ENCODE assay signal across 5 worm cellular contexts in the genomic region with DNA sequence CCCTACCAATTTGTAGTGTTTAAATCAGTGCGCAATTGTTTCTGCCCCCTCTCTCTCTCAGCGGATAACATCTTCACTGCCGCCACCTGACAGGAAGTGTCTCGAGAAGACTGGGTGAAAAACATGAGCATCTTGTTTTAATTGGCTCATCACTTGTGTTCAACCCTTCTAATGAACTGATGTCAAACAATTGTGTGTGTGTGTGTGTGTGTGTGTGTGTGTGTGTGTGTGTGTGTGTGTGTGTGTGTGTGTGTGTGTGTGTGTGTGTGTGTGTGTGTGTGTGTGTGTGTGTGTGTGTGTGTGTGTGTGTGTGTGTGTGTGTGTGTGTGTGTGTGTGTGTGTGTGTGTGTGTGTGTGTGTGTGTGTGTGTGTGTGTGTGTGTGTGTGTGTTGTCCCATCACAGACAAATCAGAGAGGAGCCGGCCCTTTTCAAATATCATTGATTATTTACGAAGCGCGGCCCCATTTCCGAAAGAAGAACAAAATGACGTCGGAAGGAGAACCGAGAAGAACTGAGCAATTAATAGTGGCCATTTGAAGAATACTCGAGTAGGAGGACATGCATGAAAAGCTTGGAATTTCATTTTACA.
TF ChIP-seq lines count a peak whose summit lies in the region.

No protein-coding gene starts in this region.

TF ChIP-seq in whole organism, L1 larva, 84 proteins besides CTCF, POLR2A, EP300 and RAD21:
- TF ChIP-seq unc-86 (tag; optimal IDR thresholded peaks at IDR 0.05; lab: Kevin White, UChicago) (peak; percentile 29), lin-14 (GFP tag; optimal IDR thresholded peaks at IDR 0.05; lab: Kevin White, UChicago) (peak; percentile 28)

TF ChIP-seq in whole organism, early embryonic, 17 proteins besides CTCF, POLR2A, EP300 and RAD21:
- peak; percentile 50 for TF ChIP-seq hmbx-1 (tag; optimal IDR thresholded peaks at IDR 0.05; lab: Kevin White, UChicago)
- peak; percentile 7 for TF ChIP-seq ceh-36 (tag; optimal IDR thresholded peaks at IDR 0.05; lab: Kevin White, UChicago)

TF ChIP-seq in whole organism, late embryonic, 69 proteins besides CTCF, POLR2A, EP300 and RAD21:
- TF ChIP-seq ceh-19 (GFP tag; optimal IDR thresholded peaks at IDR 0.05; lab: Kevin White, UChicago) (peak; percentile 80), K02D7.2 (tag; optimal IDR thresholded peaks at IDR 0.05; lab: Kevin White, UChicago) (peak; percentile 64), lin-11 (tag; optimal IDR thresholded peaks at IDR 0.05; lab: Kevin White, UChicago) (peak; percentile 30), pha-2 (tag; optimal IDR thresholded peaks at IDR 0.05; lab: Kevin White, UChicago) (peak; percentile 65), pat-9 (tag; optimal IDR thresholded peaks at IDR 0.05; lab: Kevin White, UChicago) (peak; percentile 22), ceh-6 (GFP tag; optimal IDR thresholded peaks at IDR 0.05; lab: Kevin White, UChicago) (peak; percentile 52), C38D4.7 (GFP tag; optimal IDR thresholded peaks at IDR 0.05; lab: Kevin White, UChicago) (peak; percentile 47), ttx-3 (tag; optimal IDR thresholded peaks at IDR 0.05; lab: Kevin White, UChicago) (peak; percentile 9), gmeb-2 (tag; optimal IDR thresholded peaks at IDR 0.05; lab: Kevin White, UChicago) (peak; percentile 39), che-1 (tag; optimal IDR thresholded peaks at IDR 0.05; lab: Kevin White, UChicago) (peak; percentile 14)

TF ChIP-seq in whole organism, mixed stage, embryonic, 35 proteins besides CTCF, POLR2A, EP300 and RAD21:
- TF ChIP-seq ham-2 (GFP tag; optimal IDR thresholded peaks at IDR 0.05; lab: Kevin White, UChicago) (peak; percentile 11), ceh-43 (GFP tag; optimal IDR thresholded peaks at IDR 0.05; lab: Kevin White, UChicago) (peak; percentile 31), sptf-1 (tag; optimal IDR thresholded peaks at IDR 0.05; lab: Kevin White, UChicago) (peak; percentile 79), bed-3 (GFP tag; optimal IDR thresholded peaks at IDR 0.05; lab: Kevin White, UChicago) (peak; percentile 28), drap-1 (GFP tag; optimal IDR thresholded peaks at IDR 0.05; lab: Kevin White, UChicago) (peak; percentile 60), hlh-1 (tag; optimal IDR thresholded peaks at IDR 0.05; lab: Kevin White, UChicago) (peak; percentile 57), ceh-83 (GFP tag; optimal IDR thresholded peaks at IDR 0.05; lab: Kevin White, UChicago) (peak; percentile 73), M03D4.4 (tag; optimal IDR thresholded peaks at IDR 0.05; lab: Kevin White, UChicago) (peak; percentile 65), flh-1 (GFP tag; optimal IDR thresholded peaks at IDR 0.05; lab: Kevin White, UChicago) (peak; percentile 44), mls-2 (tag; optimal IDR thresholded peaks at IDR 0.05; lab: Kevin White, UChicago) (peak; percentile 74), sem-2 (GFP tag; optimal IDR thresholded peaks at IDR 0.05; lab: Kevin White, UChicago) (peak; percentile 31), lin-32 (GFP tag; optimal IDR thresholded peaks at IDR 0.05; lab: Kevin White, UChicago) (peak; percentile 44), cnd-1 (tag; optimal IDR thresholded peaks at IDR 0.05; lab: Kevin White, UChicago) (peak; percentile 72)

TF ChIP-seq in whole organism, young adult, 124 proteins besides CTCF, POLR2A, EP300 and RAD21:
- peak; percentile 11 for TF ChIP-seq attf-5 (GFP tag; optimal IDR thresholded peaks at IDR 0.05; lab: Kevin White, UChicago)
- TF ChIP-seq lin-54 (GFP tag; optimal IDR thresholded peaks at IDR 0.05; lab: Kevin White, UChicago), result peak; percentile 1
- peak; percentile 9 for TF ChIP-seq lsl-1 (GFP tag; optimal IDR thresholded peaks at IDR 0.05; lab: Kevin White, UChicago)
- peak; percentile 12 for TF ChIP-seq ztf-22 (GFP tag; optimal IDR thresholded peaks at IDR 0.05; lab: Kevin White, UChicago)
- 0 out of 2 replicates have a peak, but pooled peaks have one; percentile 29 for TF ChIP-seq zfh-2 (GFP tag; conservative IDR thresholded peaks at IDR 0.05; lab: Robert Waterston, UW)
- peak; percentile 48 for TF ChIP-seq egrh-3 (GFP tag; IDR thresholded peaks at IDR 0.05; lab: Robert Waterston, UW)
- peak; percentile 69 for TF ChIP-seq ztf-3 (GFP tag; optimal IDR thresholded peaks at IDR 0.05; lab: Kevin White, UChicago)
- 0 out of 2 replicates have a peak, but pooled peaks have one; percentile 38 for TF ChIP-seq lir-1 (GFP tag; conservative IDR thresholded peaks at IDR 0.05; lab: Robert Waterston, UW)
